Worm (Caenorhabditis elegans) whole organism, L1 larva: Measurements from ENCODE around the gene ZK622.1.

Experiments used
- C04F5.9 ChIP-seq: sonication (generic microtip); optimal IDR thresholded peaks from 2 replicates; lab custom pipeline; 2016; ENCODE audit warnings: missing genetic modification characterization, missing compliant biosample characterization
- aha-1 ChIP-seq: fragments of 150-350 bp; optimal IDR thresholded peaks from 2 replicates; lab custom pipeline; 2014; ENCODE audit warnings: missing biosample characterization, missing genetic modification characterization
- ama-1 ChIP-seq: fragments of 150-350 bp; optimal IDR thresholded peaks from 2 replicates; lab custom pipeline; 2014
- ceh-63 ChIP-seq: fragments of 200-800 bp; sonication (Bioruptor generic); optimal IDR thresholded peaks from 2 replicates; lab custom pipeline; 2018; ENCODE audit warnings: mild to moderate bottlenecking, missing genetic modification characterization, missing compliant biosample characterization
- ceh-8 ChIP-seq: fragments of 200-800 bp; sonication (Bioruptor generic); optimal IDR thresholded peaks from 2 replicates; lab custom pipeline; 2018; ENCODE audit warnings: mild to moderate bottlenecking, missing genetic modification characterization, moderate library complexity, missing compliant biosample characterization
- ceh-82 ChIP-seq, 3 experiments: fragments of 150-350 bp in 1 of 3; sonication (generic microtip) in 2 of 3; optimal IDR thresholded peaks; 2 replicates each; lab custom pipeline; 2014 to 2017; ENCODE audit warnings: missing biosample characterization in 3 of 3, missing genetic modification characterization in 3 of 3
- ceh-90 ChIP-seq: sonication (generic microtip); optimal IDR thresholded peaks from 2 replicates; lab custom pipeline; 2016; ENCODE audit warnings: missing genetic modification characterization, missing compliant biosample characterization
- dsc-1 ChIP-seq: sonication (generic microtip); optimal IDR thresholded peaks from 2 replicates; lab custom pipeline; 2016; ENCODE audit warnings: mild to moderate bottlenecking, missing genetic modification characterization, missing compliant biosample characterization
- efl-1 ChIP-seq, 4 experiments: fragments of 150-350 bp; optimal IDR thresholded peaks in 3 of 4; peaks in 1 of 4; 1 replicate in 1 of 4; 2 replicates in 3 of 4; lab custom pipeline; 2014; ENCODE audit warnings: missing biosample characterization in 2 of 4, missing genetic modification characterization in 2 of 4, missing genetic modification reagents in 2 of 4
- efl-3 ChIP-seq: fragments of 200-800 bp; sonication (Bioruptor generic); optimal IDR thresholded peaks from 2 replicates; lab custom pipeline; 2018; ENCODE audit warnings: mild to moderate bottlenecking, missing genetic modification characterization, missing compliant biosample characterization
- egl-13 ChIP-seq: sonication (generic microtip); optimal IDR thresholded peaks from 2 replicates; lab custom pipeline; 2016; ENCODE audit warnings: missing genotype, missing genetic modification reagents, missing genetic modification characterization, missing compliant biosample characterization
- elt-2 ChIP-seq: sonication (generic microtip); optimal IDR thresholded peaks from 2 replicates; lab custom pipeline; 2016; ENCODE audit warnings: missing genetic modification characterization, mild to moderate bottlenecking, inconsistent platforms, missing compliant biosample characterization, missing genetic modification reagents
- elt-3 ChIP-seq, 6 experiments: fragments of 150-350 bp in 1 of 6; sonication (generic microtip); optimal IDR thresholded peaks; 2 replicates each; lab custom pipeline; 2017 to 2018; ENCODE audit warnings: missing biosample characterization in 6 of 6, missing genetic modification characterization in 6 of 6, inconsistent platforms in 1 of 6
- hpl-2 ChIP-seq: fragments of 150-350 bp; optimal IDR thresholded peaks from 2 replicates; lab custom pipeline; 2014; ENCODE audit warnings: missing biosample characterization, missing genetic modification reagents, missing genetic modification characterization
- isw-1 ChIP-seq: fragments of 200-800 bp; sonication (Bioruptor generic); IDR thresholded peaks from 2 replicates; pipeline ENCODE4 v1.3.6; 2022; ENCODE audit warnings: missing genetic modification characterization, missing compliant biosample characterization
- jun-1 ChIP-seq: fragments of 150-350 bp; optimal IDR thresholded peaks from 2 replicates; lab custom pipeline; 2014; ENCODE audit warnings: missing biosample characterization, missing genetic modification reagents, missing genetic modification characterization
- lin-13 ChIP-seq: fragments of 150-350 bp; optimal IDR thresholded peaks from 2 replicates; lab custom pipeline; 2014; ENCODE audit warnings: missing biosample characterization, missing genetic modification reagents, missing genetic modification characterization
- lin-14 ChIP-seq: fragments of 200-800 bp; sonication (Bioruptor generic); optimal IDR thresholded peaks from 2 replicates; lab custom pipeline; 2018; ENCODE audit warnings: mild to moderate bottlenecking, missing genetic modification characterization, moderate library complexity, missing compliant biosample characterization
- lin-35 ChIP-seq, 2 experiments: fragments of 150-350 bp; optimal IDR thresholded peaks; 2 replicates each; lab custom pipeline; 2014; ENCODE audit warnings: missing biosample characterization in 2 of 2, missing genetic modification characterization in 2 of 2, missing genetic modification reagents in 2 of 2
- lin-39 ChIP-seq: fragments of 150-350 bp; optimal IDR thresholded peaks from 2 replicates; lab custom pipeline; 2014; ENCODE audit warnings: missing biosample characterization, missing genetic modification reagents, missing genetic modification characterization
- lsy-2 ChIP-seq, 2 experiments: fragments of 150-350 bp; optimal IDR thresholded peaks; 2 replicates each; lab custom pipeline; 2014; ENCODE audit warnings: missing biosample characterization in 2 of 2, missing genetic modification characterization in 2 of 2
- mdl-1 ChIP-seq, 2 experiments: fragments of 150-350 bp; optimal IDR thresholded peaks; 2 replicates each; lab custom pipeline; 2014 to 2017; ENCODE audit warnings: missing biosample characterization in 2 of 2, missing genetic modification characterization in 2 of 2, inconsistent platforms in 1 of 2
- nhr-20 ChIP-seq: sonication (generic microtip); optimal IDR thresholded peaks from 2 replicates; lab custom pipeline; 2016; ENCODE audit warnings: mild to moderate bottlenecking, missing genetic modification characterization, missing compliant biosample characterization
- nhr-28 ChIP-seq: fragments of 150-350 bp; optimal IDR thresholded peaks from 2 replicates; lab custom pipeline; 2014; ENCODE audit warnings: missing biosample characterization, missing genetic modification characterization
- nhr-71 ChIP-seq: sonication (generic microtip); optimal IDR thresholded peaks from 2 replicates; lab custom pipeline; 2016; ENCODE audit warnings: mild to moderate bottlenecking, missing genetic modification characterization, moderate library complexity, missing compliant biosample characterization
- nhr-77 ChIP-seq: fragments of 150-350 bp; optimal IDR thresholded peaks from 2 replicates; lab custom pipeline; 2014; ENCODE audit warnings: missing biosample characterization, missing genetic modification characterization
- nhr-85 ChIP-seq: sonication (generic microtip); peaks from one replicate; lab custom pipeline; 2016; ENCODE audit warnings: missing genetic modification characterization, inconsistent platforms, missing compliant biosample characterization
- pax-3 ChIP-seq: fragments of 200-800 bp; sonication (Bioruptor generic); optimal IDR thresholded peaks from 2 replicates; lab custom pipeline; 2018; ENCODE audit warnings: mild to moderate bottlenecking, missing genetic modification characterization, moderate library complexity, missing compliant biosample characterization
- pqm-1 ChIP-seq: sonication (generic microtip); optimal IDR thresholded peaks from 3 replicates; lab custom pipeline; 2017; ENCODE audit warnings: missing biosample characterization, missing genetic modification characterization
- skn-1 ChIP-seq: fragments of 150-350 bp; optimal IDR thresholded peaks from 2 replicates; lab custom pipeline; 2014; ENCODE audit warnings: missing biosample characterization, missing genetic modification characterization
- snu-23 ChIP-seq: sonication (generic microtip); optimal IDR thresholded peaks from 2 replicates; lab custom pipeline; 2016; ENCODE audit warnings: missing genetic modification characterization, missing compliant biosample characterization
- sup-37 ChIP-seq: fragments of 200-800 bp; sonication (Bioruptor generic); optimal IDR thresholded peaks from 2 replicates; lab custom pipeline; 2018; ENCODE audit warnings: mild to moderate bottlenecking, missing genetic modification characterization, missing compliant biosample characterization
- unc-62 ChIP-seq: fragments of 150-350 bp; optimal IDR thresholded peaks from 2 replicates; lab custom pipeline; 2014; ENCODE audit warnings: missing biosample characterization, missing genetic modification reagents, missing genetic modification characterization

ZK622.1 gene

ce11 chrII:5306197-5306596 lies 12.6 kb downstream of the ZK622.1 start:
- no peak for TF ChIP-seq jun-1 (tag; lab: Kevin White, UChicago)
- TF ChIP-seq pax-3 (tag; lab: Kevin White, UChicago): peak; percentile 13

ce11 chrII:5307203-5307602 lies 13.6 kb downstream of the ZK622.1 start:
- TF ChIP-seq elt-2 (tag; lab: Kevin White, UChicago): peak; percentile 82
- TF ChIP-seq elt-3 (tag; optimal IDR thresholded peaks at IDR 0.05; lab: Kevin White, UChicago): no peak

ce11 chrII:5308961-5309360 lies 15.4 kb downstream of the ZK622.1 start:
- no peak for TF ChIP-seq pqm-1 (tag; lab: Kevin White, UChicago)
- TF ChIP-seq lin-14 (GFP tag; lab: Kevin White, UChicago): peak; percentile 60
- TF ChIP-seq nhr-71: peak; percentile 17
- TF ChIP-seq ceh-90: no peak
- TF ChIP-seq efl-1 (optimal IDR thresholded peaks at IDR 0.05; lab: Kevin White, UChicago): no peak
- TF ChIP-seq efl-1 (GFP tag; optimal IDR thresholded peaks at IDR 0.05 in 1 of 2; lab: Kevin White, UChicago): peak in 1 of 2 experiments; percentile 8

ce11 chrII:5309720-5310119 lies 16.1 kb downstream of the ZK622.1 start:
- TF ChIP-seq lin-39 (tag; lab: Kevin White, UChicago) (no peak), lsy-2 (tag; optimal IDR thresholded peaks at IDR 0.05; lab: Kevin White, UChicago) (no peak), lin-35 (GFP tag; optimal IDR thresholded peaks at IDR 0.05; lab: Kevin White, UChicago) (no peak), ceh-82 (tag; optimal IDR thresholded peaks at IDR 0.05; lab: Kevin White, UChicago) (no peak), nhr-28 (no peak), egl-13 (no peak), nhr-20 (tag; lab: Kevin White, UChicago) (no peak), aha-1 (tag; lab: Kevin White, UChicago) (no peak), ama-1 (lab: Kevin White, UChicago) (no peak), ceh-8 (GFP tag; lab: Kevin White, UChicago) (no peak)

ce11 chrII:5310795-5311194 lies 17.2 kb downstream of the ZK622.1 start:
- TF ChIP-seq efl-3 (GFP tag; lab: Kevin White, UChicago) (no peak), dsc-1 (tag; lab: Kevin White, UChicago) (peak; percentile 71), egl-13 (peak; percentile 3), elt-3 (tag; optimal IDR thresholded peaks at IDR 0.05; lab: Kevin White, UChicago) (no peak)

- TF ChIP-seq nhr-85 (tag; lab: Kevin White, UChicago) (no peak), nhr-20 (tag; lab: Kevin White, UChicago) (no peak), hpl-2 (GFP tag; lab: Kevin White, UChicago) (no peak), pax-3 (tag; lab: Kevin White, UChicago) (no peak), ceh-63 (GFP tag; lab: Kevin White, UChicago) (no peak), unc-62 (GFP tag; lab: Kevin White, UChicago) (no peak), nhr-77 (tag; lab: Kevin White, UChicago) (no peak), snu-23 (GFP tag; lab: Kevin White, UChicago) (no peak), isw-1 (no peak), C04F5.9 (tag; lab: Kevin White, UChicago) (no peak), sup-37 (GFP tag; lab: Kevin White, UChicago) (no peak), skn-1 (tag; lab: Kevin White, UChicago) (no peak), mdl-1 (tag; optimal IDR thresholded peaks at IDR 0.05; lab: Kevin White, UChicago) (no peak), lin-13 (GFP tag; lab: Kevin White, UChicago) (no peak)
Measured at ce11 chrII:5311746-5312145, 18.1 kb downstream of the ZK622.1 start, which contains the start of gene gcy-12. TSS of gene gcy-12 (plus strand) at chrII:5312046.
